Worm (Caenorhabditis elegans) whole organism, L4/young adult: ENCODE results near the gene apm-3.

Source experiments
- W03F9.2 ChIP-seq: fragments of 150-350 bp; optimal IDR thresholded peaks from 2 replicates; lab custom pipeline; 2014; ENCODE audit warnings: missing biosample characterization, missing genetic modification characterization
- dao-5 ChIP-seq: sonication (generic microtip); optimal IDR thresholded peaks from 2 replicates; lab custom pipeline; 2016; ENCODE audit warnings: missing genotype, missing genetic modification characterization, moderate library complexity, missing compliant biosample characterization

DNA sequence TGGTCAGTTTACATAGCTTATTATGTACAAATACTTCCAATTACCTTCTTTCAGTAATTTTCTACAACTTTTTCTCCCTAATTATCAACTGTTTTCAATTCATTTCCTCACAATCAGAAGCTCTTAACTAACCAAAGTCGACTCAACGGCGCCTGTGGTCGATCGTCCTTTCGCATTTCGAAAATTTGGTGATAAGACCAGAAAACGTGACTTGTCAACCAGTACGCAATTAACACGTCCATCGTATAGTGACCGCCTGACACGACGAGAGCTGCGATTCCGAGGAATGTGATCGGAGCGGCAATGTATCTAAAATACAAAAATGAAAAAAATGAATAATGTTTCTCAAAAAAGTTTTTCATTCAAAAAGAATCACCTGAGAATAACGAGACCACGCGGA lies 9.1 kb upstream of the apm-3 start:
- TF ChIP-seq dao-5 (tag; lab: Kevin White, UChicago), result no peak
- TF ChIP-seq W03F9.2 (tag; lab: Kevin White, UChicago), result no peak
